Fruit fly (Drosophila melanogaster) whole organism, prepupa: Measurements from ENCODE around the gene MED14.

ENCODE experiments used
- CG10669 ChIP-seq: fragments of 200-800 bp; sonication (Bioruptor generic); optimal IDR thresholded peaks from 3 replicates; lab custom pipeline; 2018; ENCODE audit warnings: missing biosample characterization, mild to moderate bottlenecking, missing genetic modification characterization, moderate library complexity
- CG11294 ChIP-seq: fragments of 200-800 bp; sonication (Bioruptor generic); IDR thresholded peaks from 2 replicates; pipeline ENCODE4 v1.3.6; 2022; ENCODE audit warnings: missing biosample characterization, missing genetic modification characterization
- CG11902 ChIP-seq: fragments of 200-800 bp; sonication (Bioruptor generic); optimal IDR thresholded peaks from 3 replicates; lab custom pipeline; 2016; ENCODE audit warnings: missing biosample characterization, missing genetic modification characterization
- CG15336 ChIP-seq: fragments of 200-800 bp; sonication (Bioruptor generic); IDR thresholded peaks from 2 replicates; pipeline ENCODE4 v1.3.6; 2022; ENCODE audit warnings: missing biosample characterization, missing genetic modification characterization
- CG16779 ChIP-seq: fragments of 200-800 bp; sonication (Bioruptor generic); optimal IDR thresholded peaks from 3 replicates; lab custom pipeline; 2017; ENCODE audit warnings: missing biosample characterization, mild to moderate bottlenecking, missing genetic modification characterization
- CG31627 ChIP-seq: fragments of 200-800 bp; sonication (Bioruptor generic); optimal IDR thresholded peaks from 3 replicates; lab custom pipeline; 2016; ENCODE audit warnings: missing biosample characterization, missing genetic modification characterization
- CG34406 ChIP-seq: fragments of 200-800 bp; sonication (Bioruptor generic); optimal IDR thresholded peaks from 3 replicates; lab custom pipeline; 2016; ENCODE audit warnings: missing biosample characterization, missing genetic modification characterization
- CG3919 ChIP-seq: fragments of 200-800 bp; sonication (Bioruptor generic); optimal IDR thresholded peaks from 3 replicates; lab custom pipeline; 2016; ENCODE audit warnings: missing biosample characterization, missing genetic modification characterization
- CG4318 ChIP-seq: fragments of 200-800 bp; sonication (Bioruptor generic); optimal IDR thresholded peaks from 3 replicates; lab custom pipeline; 2017; ENCODE audit warnings: missing biosample characterization, mild to moderate bottlenecking, missing genetic modification characterization
- CG6163 ChIP-seq: fragments of 200-800 bp; sonication (Bioruptor generic); IDR thresholded peaks from 3 replicates; pipeline ENCODE4 v1.3.6; 2022; ENCODE audit warnings: missing biosample characterization, missing genetic modification characterization
- CG6792 ChIP-seq: fragments of 200-800 bp; sonication (Bioruptor generic); optimal IDR thresholded peaks from 3 replicates; lab custom pipeline; 2016; ENCODE audit warnings: missing biosample characterization, missing genetic modification characterization
- CG6808 ChIP-seq: fragments of 200-800 bp; sonication (Bioruptor generic); optimal IDR thresholded peaks from 3 replicates; lab custom pipeline; 2017; ENCODE audit warnings: missing biosample characterization, missing genetic modification characterization, mild to moderate bottlenecking, moderate library complexity, missing genetic modification reagents
- CG7368 ChIP-seq: fragments of 200-800 bp; sonication (Bioruptor generic); optimal IDR thresholded peaks from 3 replicates; lab custom pipeline; 2016; ENCODE audit warnings: missing biosample characterization, missing genetic modification characterization
- CG8119 ChIP-seq: fragments of 200-800 bp; sonication (Bioruptor generic); IDR thresholded peaks from 3 replicates; pipeline ENCODE4 v1.3.6; 2022; ENCODE audit warnings: missing biosample characterization, missing genetic modification characterization
- CG8319 ChIP-seq: fragments of 200-800 bp; sonication (Bioruptor generic); optimal IDR thresholded peaks from 3 replicates; lab custom pipeline; 2016; ENCODE audit warnings: missing biosample characterization, missing genetic modification characterization
- CG9139 ChIP-seq: fragments of 200-800 bp; sonication (Bioruptor generic); optimal IDR thresholded peaks from 3 replicates; lab custom pipeline; 2017; ENCODE audit warnings: missing biosample characterization, mild to moderate bottlenecking, missing genetic modification characterization
- Eip75B ChIP-seq: fragments of 200-800 bp; sonication (Bioruptor generic); optimal IDR thresholded peaks from 3 replicates; lab custom pipeline; 2016; ENCODE audit warnings: missing biosample characterization, missing genetic modification characterization
- Eip93F ChIP-seq: fragments of 200-800 bp; sonication (Bioruptor generic); optimal IDR thresholded peaks from 2 replicates; lab custom pipeline; 2016; ENCODE audit warnings: missing biosample characterization, mild to moderate bottlenecking, missing genetic modification characterization
- Ets21C ChIP-seq: fragments of 200-800 bp; sonication (Bioruptor generic); optimal IDR thresholded peaks from 3 replicates; lab custom pipeline; 2016; ENCODE audit warnings: missing biosample characterization, missing genetic modification characterization
- Ets96B ChIP-seq: fragments of 200-800 bp; optimal IDR thresholded peaks from 2 replicates; lab custom pipeline; 2019; ENCODE audit warnings: missing biosample characterization, mild to moderate bottlenecking, missing genetic modification characterization, moderate library complexity
- Gug ChIP-seq: fragments of 200-800 bp; sonication (Bioruptor generic); IDR thresholded peaks from 2 replicates; pipeline ENCODE4 v1.3.6; 2022; ENCODE audit warnings: missing biosample characterization, missing genetic modification characterization
- Hr38 ChIP-seq: sonication (Bioruptor generic); optimal IDR thresholded peaks from 2 replicates; lab custom pipeline; 2016; ENCODE audit warnings: missing biosample characterization, missing genetic modification characterization
- Hr4 ChIP-seq: fragments of 200-800 bp; sonication (Bioruptor generic); optimal IDR thresholded peaks from 3 replicates; lab custom pipeline; 2016; ENCODE audit warnings: missing biosample characterization, missing genetic modification characterization
- Met ChIP-seq: fragments of 200-800 bp; sonication (Bioruptor generic); optimal IDR thresholded peaks from 3 replicates; lab custom pipeline; 2016; ENCODE audit warnings: missing biosample characterization, missing genetic modification characterization
- OdsH ChIP-seq: fragments of 200-800 bp; sonication (Bioruptor generic); optimal IDR thresholded peaks from 3 replicates; lab custom pipeline; 2016; ENCODE audit warnings: missing biosample characterization, missing genetic modification characterization
- Smox ChIP-seq: fragments of 200-800 bp; sonication (Bioruptor generic); optimal IDR thresholded peaks from 3 replicates; lab custom pipeline; 2016; ENCODE audit warnings: missing biosample characterization, missing genetic modification characterization
- Sox14 ChIP-seq: fragments of 200-800 bp; sonication (Bioruptor generic); optimal IDR thresholded peaks from 3 replicates; lab custom pipeline; 2016; ENCODE audit warnings: missing biosample characterization, missing genetic modification characterization
- Sox15 ChIP-seq: fragments of 200-800 bp; sonication (Bioruptor generic); optimal IDR thresholded peaks from 3 replicates; lab custom pipeline; 2016; ENCODE audit warnings: missing biosample characterization, missing genetic modification characterization
- acj6 ChIP-seq: fragments of 200-800 bp; sonication (Bioruptor generic); optimal IDR thresholded peaks from 3 replicates; lab custom pipeline; 2016; ENCODE audit warnings: missing biosample characterization, missing genetic modification characterization
- cyc ChIP-seq: fragments of 200-800 bp; sonication (Bioruptor generic); optimal IDR thresholded peaks from 3 replicates; lab custom pipeline; 2016; ENCODE audit warnings: missing biosample characterization, missing genetic modification characterization
- dac ChIP-seq: fragments of 200-800 bp; sonication (Bioruptor generic); optimal IDR thresholded peaks from 2 replicates; lab custom pipeline; 2017; ENCODE audit warnings: missing biosample characterization, mild to moderate bottlenecking, missing genetic modification characterization
- dsx ChIP-seq: fragments of 200-800 bp; optimal IDR thresholded peaks from 3 replicates; lab custom pipeline; 2019; ENCODE audit warnings: missing biosample characterization, mild to moderate bottlenecking, missing genetic modification characterization, moderate library complexity; ENCODE audit not compliant: poor library complexity, severe bottlenecking
- eg ChIP-seq: fragments of 200-800 bp; sonication (Bioruptor generic); IDR thresholded peaks from 3 replicates; pipeline ENCODE4 v1.3.6; 2022; ENCODE audit warnings: missing biosample characterization, missing genetic modification characterization
- esn ChIP-seq: fragments of 200-800 bp; sonication (Bioruptor generic); optimal IDR thresholded peaks from 2 replicates; lab custom pipeline; 2016; ENCODE audit warnings: missing biosample characterization, mild to moderate bottlenecking, missing genetic modification characterization, moderate library complexity
- fd85E ChIP-seq: fragments of 200-800 bp; sonication (Bioruptor generic); optimal IDR thresholded peaks from 3 replicates; lab custom pipeline; 2016; ENCODE audit warnings: missing biosample characterization, missing genetic modification characterization
- fkh ChIP-seq: fragments of 200-800 bp; sonication (Bioruptor generic); optimal IDR thresholded peaks from 3 replicates; lab custom pipeline; 2017; ENCODE audit warnings: missing biosample characterization, mild to moderate bottlenecking, missing genetic modification characterization, moderate library complexity
- lz ChIP-seq: fragments of 200-800 bp; sonication (Bioruptor generic); optimal IDR thresholded peaks from 3 replicates; lab custom pipeline; 2016; ENCODE audit warnings: missing biosample characterization, missing genetic modification characterization
- net ChIP-seq: fragments of 200-800 bp; sonication (Bioruptor generic); optimal IDR thresholded peaks from 3 replicates; lab custom pipeline; 2016; ENCODE audit warnings: missing biosample characterization, missing genetic modification characterization
- salr ChIP-seq, 2 experiments: fragments of 200-800 bp; sonication (Bioruptor generic); optimal IDR thresholded peaks; 3 replicates each; lab custom pipeline; 2016 to 2018; ENCODE audit warnings: missing biosample characterization in 2 of 2, missing genetic modification characterization in 2 of 2, mild to moderate bottlenecking in 1 of 2
- spab ChIP-seq: fragments of 200-800 bp; sonication (Bioruptor generic); optimal IDR thresholded peaks from 2 replicates; lab custom pipeline; 2017; ENCODE audit warnings: missing biosample characterization, mild to moderate bottlenecking, missing genetic modification characterization, missing genetic modification reagents
- ss ChIP-seq, 2 experiments: fragments of 200-800 bp; sonication (Bioruptor generic); optimal IDR thresholded peaks; 2 replicates in 1 of 2; 3 replicates in 1 of 2; lab custom pipeline; 2017 to 2018; ENCODE audit warnings: mild to moderate bottlenecking in 2 of 2, missing biosample characterization in 2 of 2, missing genetic modification characterization in 2 of 2, moderate library complexity in 1 of 2
- topi ChIP-seq: fragments of 200-800 bp; sonication (Bioruptor generic); optimal IDR thresholded peaks from 3 replicates; lab custom pipeline; 2016; ENCODE audit warnings: missing biosample characterization, missing genetic modification characterization
- vri ChIP-seq: fragments of 200-800 bp; sonication (Bioruptor generic); optimal IDR thresholded peaks from 3 replicates; lab custom pipeline; 2016; ENCODE audit warnings: missing biosample characterization, mild to moderate bottlenecking, missing genetic modification characterization

The MED14 gene

DNA sequence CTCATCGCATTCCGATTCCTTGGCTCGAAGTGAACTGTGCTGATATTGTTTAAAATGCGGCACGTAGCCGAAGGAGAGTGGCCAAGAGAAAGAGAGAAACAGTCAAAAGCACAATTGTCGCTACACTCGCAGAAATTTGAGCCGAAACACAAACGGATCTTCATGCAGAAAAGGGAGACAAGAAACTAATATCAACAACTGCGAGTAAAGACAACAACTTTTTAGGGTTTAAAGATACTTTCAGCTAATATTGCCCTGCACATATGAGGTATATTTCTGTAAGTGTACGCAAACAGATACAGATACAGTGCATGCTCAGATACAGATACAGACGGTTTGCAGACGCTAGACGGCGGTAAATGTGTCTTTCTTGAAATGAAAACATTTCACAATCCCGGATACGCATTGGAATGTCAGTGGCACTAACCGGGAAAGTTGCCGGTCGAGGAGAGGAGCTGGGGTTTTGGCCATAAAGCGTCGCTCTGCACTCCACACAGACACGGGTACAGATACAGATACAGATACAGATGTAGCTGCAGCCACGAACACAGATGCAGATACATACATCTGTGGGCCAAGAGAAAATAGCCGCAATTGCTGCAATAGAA lies 51.2 kb downstream of the MED14 start (continued):
- peak; percentile 70 for TF ChIP-seq Hr38 (GFP tag; lab: Kevin White, UChicago)
- TF ChIP-seq cyc = peak; percentile 92
- TF ChIP-seq CG8319 = peak; percentile 81
- peak; percentile 93 for TF ChIP-seq Sox14 (GFP tag; lab: Kevin White, UChicago)
- peak; percentile 87 for TF ChIP-seq lz (GFP tag; lab: Kevin White, UChicago)
- peak; percentile 82 for TF ChIP-seq Ets21C
- TF ChIP-seq spab (GFP tag; lab: Kevin White, UChicago) = peak; percentile 77
- peak; percentile 91 for TF ChIP-seq esn
- peak; percentile 92 for TF ChIP-seq Eip75B (GFP tag; lab: Kevin White, UChicago)
- peak; percentile 83 for TF ChIP-seq CG11294 (GFP tag; lab: Robert Waterston, UW)
- TF ChIP-seq CG31627 (GFP tag; lab: Kevin White, UChicago) = peak; percentile 91
- TF ChIP-seq CG6163 (GFP tag; lab: Robert Waterston, UW) = peak; percentile 96
- peak; percentile 76 for TF ChIP-seq Sox15 (GFP tag; lab: Kevin White, UChicago)
- peak; percentile 47 for TF ChIP-seq Eip93F (GFP tag; lab: Kevin White, UChicago)
- peak; percentile 92 for TF ChIP-seq Gug (GFP tag; lab: Robert Waterston, UW)
- peak; percentile 86 for TF ChIP-seq CG34406 (GFP tag; lab: Kevin White, UChicago)
- TF ChIP-seq CG6808 (GFP tag; lab: Kevin White, UChicago) = peak; percentile 77
- TF ChIP-seq dsx = peak; percentile 82
- peak; percentile 95 for TF ChIP-seq eg (GFP tag; lab: Robert Waterston, UW)
- peak; percentile 95 for TF ChIP-seq OdsH (GFP tag; lab: Kevin White, UChicago)
- TF ChIP-seq CG4318 (GFP tag; lab: Kevin White, UChicago) = peak; percentile 96
- TF ChIP-seq ss (GFP tag; optimal IDR thresholded peaks at IDR 0.05; lab: Kevin White, UChicago) = peak; percentile 62 to 67
- TF ChIP-seq Ets96B (tag; lab: Kevin White, UChicago) = peak; percentile 84
- peak; percentile 80 for TF ChIP-seq fkh
- peak; percentile 65 for TF ChIP-seq fd85E (GFP tag; lab: Kevin White, UChicago)
- peak; percentile 89 for TF ChIP-seq CG6792 (GFP tag; lab: Kevin White, UChicago)
- TF ChIP-seq CG10669 (GFP tag; lab: Kevin White, UChicago) = peak; percentile 84
- peak; percentile 87 for TF ChIP-seq Smox (GFP tag; lab: Kevin White, UChicago)
- peak; percentile 84 for TF ChIP-seq CG11902 (GFP tag; lab: Kevin White, UChicago)
- peak; percentile 94 for TF ChIP-seq CG8119 (GFP tag; lab: Robert Waterston, UW)
- peak; percentile 75 to 93 for TF ChIP-seq salr (GFP tag; optimal IDR thresholded peaks at IDR 0.05; lab: Kevin White, UChicago)
- TF ChIP-seq topi (GFP tag; lab: Kevin White, UChicago) = peak; percentile 89
- TF ChIP-seq vri (GFP tag; lab: Kevin White, UChicago) = peak; percentile 76
- peak; percentile 98 for TF ChIP-seq Hr4
- peak; percentile 77 for TF ChIP-seq CG16779 (tag; lab: Kevin White, UChicago)
- peak; percentile 92 for TF ChIP-seq CG7368
- peak; percentile 98 for TF ChIP-seq dac (GFP tag; lab: Kevin White, UChicago)
- peak; percentile 92 for TF ChIP-seq Met (GFP tag; lab: Kevin White, UChicago)
- peak; percentile 94 for TF ChIP-seq acj6
- TF ChIP-seq net = peak; percentile 90
- TF ChIP-seq, all 60 proteins: peak for 60

DNA sequence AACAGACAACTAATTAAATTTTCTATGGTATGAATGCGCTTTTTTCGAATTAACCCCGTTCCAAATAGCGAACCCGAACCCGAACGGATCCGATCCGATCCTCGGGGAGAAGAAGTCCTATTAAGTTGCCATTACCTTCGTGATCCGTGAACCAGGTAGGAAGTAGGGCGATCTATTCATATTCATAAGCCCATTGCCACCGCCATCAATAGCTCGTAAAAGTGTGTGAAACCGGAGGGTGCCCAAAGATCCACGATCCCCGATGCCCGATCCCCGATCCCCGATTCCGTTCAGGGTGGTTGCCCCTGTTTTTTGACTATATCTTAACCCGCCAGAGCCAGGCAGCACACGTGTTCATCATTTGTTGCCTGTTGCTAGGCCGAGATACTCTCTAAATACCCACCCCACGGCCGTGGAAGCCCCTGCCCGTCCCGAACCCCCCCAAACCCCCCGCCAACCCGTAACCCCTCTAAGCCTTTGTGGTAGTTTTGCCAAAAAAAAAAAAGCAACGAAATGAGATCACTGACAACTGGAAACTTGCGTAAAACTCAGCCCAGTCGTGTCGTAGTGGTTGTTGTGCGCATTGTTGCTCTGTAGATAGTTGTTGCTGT lies 52.5 kb downstream of the MED14 start:
- TF ChIP-seq CG3919 (no peak), dac (GFP tag; lab: Kevin White, UChicago) (no peak), CG15336 (GFP tag; lab: Robert Waterston, UW) (no peak), CG11294 (GFP tag; lab: Robert Waterston, UW) (no peak), fd85E (GFP tag; lab: Kevin White, UChicago) (no peak), Smox (GFP tag; lab: Kevin White, UChicago) (no peak), Met (GFP tag; lab: Kevin White, UChicago) (no peak), net (no peak), dsx (no peak), spab (GFP tag; lab: Kevin White, UChicago) (no peak), vri (GFP tag; lab: Kevin White, UChicago) (no peak), Gug (GFP tag; lab: Robert Waterston, UW) (no peak), CG9139 (GFP tag; lab: Kevin White, UChicago) (no peak)
